Fruit fly (Drosophila melanogaster) whole organism, embryonic: Measurements from ENCODE around the gene Osi17.

Experiments used
- ATbp ChIP-seq: fragments of 200-800 bp; sonication (Bioruptor generic); optimal IDR thresholded peaks from 2 replicates; lab custom pipeline; 2017; ENCODE audit warnings: missing biosample characterization, mild to moderate bottlenecking, missing genetic modification characterization, missing genetic modification reagents
- Abd-B ChIP-seq: fragments of 200-800 bp; sonication (Bioruptor generic); optimal IDR thresholded peaks from 2 replicates; lab custom pipeline; 2018; ENCODE audit warnings: missing biosample characterization, mild to moderate bottlenecking, missing genetic modification characterization, moderate library complexity
- Bteb2 ChIP-seq: fragments of 200-800 bp; sonication (Bioruptor generic); optimal IDR thresholded peaks from 2 replicates; lab custom pipeline; 2016; ENCODE audit warnings: missing biosample characterization, missing genetic modification characterization
- C15 ChIP-seq: fragments of 200-800 bp; sonication (Bioruptor generic); IDR thresholded peaks from 3 replicates; pipeline ENCODE4 v1.3.6; 2022; ENCODE audit warnings: missing biosample characterization, missing genetic modification characterization
- CG10565 ChIP-seq: fragments of 200-800 bp; sonication (Bioruptor generic); optimal IDR thresholded peaks from 3 replicates; lab custom pipeline; 2016; ENCODE audit warnings: missing biosample characterization, mild to moderate bottlenecking, missing genetic modification characterization
- CG12104 ChIP-seq: fragments of 200-800 bp; sonication (Bioruptor generic); optimal IDR thresholded peaks from 3 replicates; lab custom pipeline; 2016; ENCODE audit warnings: missing biosample characterization, missing genetic modification characterization
- CG13287 ChIP-seq: fragments of 200-800 bp; sonication (Bioruptor generic); IDR thresholded peaks from 2 replicates; pipeline ENCODE4 v1.3.6; 2022; ENCODE audit warnings: missing biosample characterization, missing genetic modification characterization; ENCODE audit not compliant: partially characterized antibody
- CG14050 ChIP-seq: fragments of 200-800 bp; sonication (Bioruptor generic); IDR thresholded peaks from 3 replicates; pipeline ENCODE4 v1.3.6; 2022; ENCODE audit warnings: missing biosample characterization, missing genetic modification characterization
- CG14441 ChIP-seq: fragments of 200-800 bp; sonication (Bioruptor generic); IDR thresholded peaks from 2 replicates; pipeline ENCODE4 v1.3.6; 2022; ENCODE audit warnings: missing biosample characterization, missing genetic modification characterization
- CG15514 ChIP-seq: fragments of 200-800 bp; sonication (Bioruptor generic); optimal IDR thresholded peaks from 3 replicates; lab custom pipeline; 2017; ENCODE audit warnings: missing biosample characterization, missing genetic modification characterization, mild to moderate bottlenecking, moderate library complexity, missing genetic modification reagents
- CG15601 ChIP-seq: fragments of 200-800 bp; sonication (Bioruptor generic); optimal IDR thresholded peaks from 3 replicates; lab custom pipeline; 2019; ENCODE audit warnings: missing biosample characterization, mild to moderate bottlenecking, missing genetic modification characterization, moderate library complexity
- CG17385 ChIP-seq: fragments of 200-800 bp; sonication (Bioruptor generic); optimal IDR thresholded peaks from 3 replicates; lab custom pipeline; 2018; ENCODE audit warnings: missing biosample characterization, mild to moderate bottlenecking, missing genetic modification characterization
- CG1792 ChIP-seq: fragments of 200-800 bp; sonication (Bioruptor generic); optimal IDR thresholded peaks from 2 replicates; lab custom pipeline; 2016; ENCODE audit warnings: missing biosample characterization, missing genetic modification characterization
- CG18764 ChIP-seq: fragments of 200-800 bp; sonication (Bioruptor generic); optimal IDR thresholded peaks from 3 replicates; lab custom pipeline; 2016; ENCODE audit warnings: missing biosample characterization, missing genetic modification characterization
- CG2678 ChIP-seq: fragments of 200-800 bp; sonication (Bioruptor generic); optimal IDR thresholded peaks from 3 replicates; lab custom pipeline; 2019; ENCODE audit warnings: missing biosample characterization, mild to moderate bottlenecking, missing genetic modification characterization, moderate library complexity
- CG3838 ChIP-seq: fragments of 200-800 bp; sonication (Bioruptor generic); optimal IDR thresholded peaks from 3 replicates; lab custom pipeline; 2016; ENCODE audit warnings: missing biosample characterization, missing genetic modification characterization
- CG4360 ChIP-seq: fragments of 200-800 bp; sonication (Bioruptor generic); IDR thresholded peaks from 2 replicates; pipeline ENCODE4 v1.3.6; 2022; ENCODE audit warnings: missing biosample characterization, missing genetic modification characterization
- CG6254 ChIP-seq: fragments of 200-800 bp; sonication (Bioruptor generic); optimal IDR thresholded peaks from 3 replicates; lab custom pipeline; 2017; ENCODE audit warnings: mild to moderate bottlenecking, missing biosample characterization, missing genetic modification reagents, missing genetic modification characterization
- CG6689 ChIP-seq: fragments of 200-800 bp; sonication (Bioruptor generic); IDR thresholded peaks from 2 replicates; pipeline ENCODE4 v1.3.6; 2022; ENCODE audit warnings: missing biosample characterization, missing genetic modification characterization
- CG8388 ChIP-seq: fragments of 200-800 bp; sonication (Bioruptor generic); optimal IDR thresholded peaks from 2 replicates; lab custom pipeline; 2019; ENCODE audit warnings: missing biosample characterization, mild to moderate bottlenecking, missing genetic modification characterization, moderate library complexity
- CG9215 ChIP-seq: fragments of 200-800 bp; sonication (Bioruptor generic); IDR thresholded peaks from 2 replicates; pipeline ENCODE4 v1.3.6; 2022; ENCODE audit warnings: missing biosample characterization, missing genetic modification characterization
- CG9876 ChIP-seq: fragments of 200-800 bp; sonication (Bioruptor generic); optimal IDR thresholded peaks from 2 replicates; lab custom pipeline; 2016; ENCODE audit warnings: missing biosample characterization, missing genetic modification characterization
- CHES-1-like ChIP-seq: fragments of 200-800 bp; sonication (Bioruptor generic); optimal IDR thresholded peaks from 2 replicates; lab custom pipeline; 2016; ENCODE audit warnings: missing biosample characterization, missing genetic modification characterization
- CrebB ChIP-seq: fragments of 200-800 bp; sonication (Bioruptor generic); optimal IDR thresholded peaks from 3 replicates; lab custom pipeline; 2018; ENCODE audit warnings: missing biosample characterization, mild to moderate bottlenecking, missing genetic modification characterization
- Dbx ChIP-seq: fragments of 200-800 bp; sonication (Bioruptor generic); IDR thresholded peaks from 3 replicates; pipeline ENCODE4 v1.3.6; 2022; ENCODE audit warnings: missing biosample characterization, missing genetic modification characterization
- Dp ChIP-seq: fragments of 200-800 bp; sonication (Bioruptor generic); optimal IDR thresholded peaks from 2 replicates; lab custom pipeline; 2018; ENCODE audit warnings: missing biosample characterization, mild to moderate bottlenecking, missing genetic modification characterization, moderate library complexity
- ERR ChIP-seq: fragments of 200-800 bp; sonication (Bioruptor generic); optimal IDR thresholded peaks from 2 replicates; lab custom pipeline; 2016; ENCODE audit warnings: missing biosample characterization, missing genetic modification characterization
- Eip74EF ChIP-seq, 2 experiments: fragments of 200-800 bp in 1 of 2; fragments of >200 bp in 1 of 2; sonication (Bioruptor generic) in 1 of 2; optimal IDR thresholded peaks; 2 replicates each; lab custom pipeline; 2017 to 2019; ENCODE audit warnings: missing biosample characterization in 2 of 2, missing genetic modification characterization in 2 of 2, mild to moderate bottlenecking in 1 of 2, moderate library complexity in 1 of 2
- GATAe ChIP-seq: fragments of 200-800 bp; sonication (Bioruptor generic); conservative IDR thresholded peaks from 2 replicates; pipeline ENCODE4 v1.3.6; 2022; ENCODE audit warnings: missing biosample characterization, missing genetic modification characterization
- Gsc ChIP-seq: fragments of 200-800 bp; sonication (Bioruptor generic); IDR thresholded peaks from 2 replicates; pipeline ENCODE4 v1.3.6; 2022; ENCODE audit warnings: missing biosample characterization, missing genetic modification characterization
- H15 ChIP-seq: fragments of 200-800 bp; sonication (Bioruptor generic); IDR thresholded peaks from 3 replicates; pipeline ENCODE4 v1.3.6; 2022; ENCODE audit warnings: missing biosample characterization, missing genetic modification characterization
- Hr3 ChIP-seq: fragments of 200-800 bp; sonication (Bioruptor generic); optimal IDR thresholded peaks from 3 replicates; lab custom pipeline; 2016; ENCODE audit warnings: missing biosample characterization, missing genetic modification characterization
- MBD-R2 ChIP-seq: fragments of 200-800 bp; sonication (Bioruptor generic); IDR thresholded peaks from 2 replicates; pipeline ENCODE4 v1.3.6; 2022; ENCODE audit warnings: missing biosample characterization, missing genetic modification characterization
- Med ChIP-seq: fragments of 200-800 bp; sonication (Bioruptor generic); peaks from one replicate; lab custom pipeline; 2016; ENCODE audit warnings: missing biosample characterization, missing genetic modification characterization, mild to moderate bottlenecking, inconsistent platforms, moderate library complexity
- Mes4 ChIP-seq: fragments of 200-800 bp; sonication (Bioruptor generic); optimal IDR thresholded peaks from 2 replicates; lab custom pipeline; 2016; ENCODE audit warnings: missing biosample characterization, missing genetic modification characterization
- Optix ChIP-seq: fragments of 200-800 bp; sonication (Bioruptor generic); IDR thresholded peaks from 3 replicates; pipeline ENCODE4 v1.3.6; 2022; ENCODE audit warnings: missing biosample characterization, missing genetic modification characterization
- Poxn ChIP-seq: fragments of 200-800 bp; sonication (Bioruptor generic); IDR thresholded peaks from 2 replicates; pipeline ENCODE4 v1.3.6; 2022; ENCODE audit warnings: missing biosample characterization, missing genetic modification characterization
- Side ChIP-seq: fragments of 200-800 bp; sonication (Bioruptor generic); optimal IDR thresholded peaks from 2 replicates; lab custom pipeline; 2016; ENCODE audit warnings: missing biosample characterization, missing genetic modification characterization
- Stat92E ChIP-seq, 3 experiments: fragments of >200 bp in 2 of 3; fragments of 200-800 bp in 1 of 3; sonication (Bioruptor generic) in 1 of 3; optimal IDR thresholded peaks; 2 replicates each; lab custom pipeline; 2017 to 2019; ENCODE audit warnings: missing biosample characterization in 3 of 3, missing genetic modification characterization in 3 of 3, mild to moderate bottlenecking in 1 of 3, moderate library complexity in 1 of 3
- Xrp1 ChIP-seq: fragments of 200-800 bp; sonication (Bioruptor generic); IDR thresholded peaks from 2 replicates; pipeline ENCODE4 v1.3.6; 2022; ENCODE audit warnings: missing biosample characterization, missing genetic modification characterization
- bsh ChIP-seq, 2 experiments: fragments of 200-800 bp; sonication (Bioruptor generic); optimal IDR thresholded peaks; 2 replicates each; lab custom pipeline; 2017 to 2018; ENCODE audit warnings: mild to moderate bottlenecking in 2 of 2, missing biosample characterization in 2 of 2, missing genetic modification characterization in 2 of 2, moderate library complexity in 1 of 2
- esg ChIP-seq: fragments of 200-800 bp; sonication (Bioruptor generic); conservative IDR thresholded peaks from 2 replicates; pipeline ENCODE4 v1.3.6; 2022; ENCODE audit warnings: missing biosample characterization, missing genetic modification characterization
- gem ChIP-seq: fragments of 200-800 bp; sonication (Bioruptor generic); optimal IDR thresholded peaks from 2 replicates; lab custom pipeline; 2019; ENCODE audit warnings: missing biosample characterization, mild to moderate bottlenecking, missing genetic modification characterization, moderate library complexity
- hth ChIP-seq: fragments of >200 bp; optimal IDR thresholded peaks from 2 replicates; lab custom pipeline; 2017; ENCODE audit warnings: inconsistent platforms
- jigr1 ChIP-seq: fragments of 200-800 bp; sonication (Bioruptor generic); IDR thresholded peaks from 3 replicates; pipeline ENCODE4 v1.3.6; 2022; ENCODE audit warnings: missing biosample characterization, missing genetic modification characterization
- mirr ChIP-seq: fragments of 200-800 bp; sonication (Bioruptor generic); optimal IDR thresholded peaks from 3 replicates; lab custom pipeline; 2018; ENCODE audit warnings: missing biosample characterization, mild to moderate bottlenecking, missing genetic modification characterization
- nerfin-1 ChIP-seq: fragments of 200-800 bp; sonication (Bioruptor generic); optimal IDR thresholded peaks from 3 replicates; lab custom pipeline; 2019; ENCODE audit warnings: missing biosample characterization, mild to moderate bottlenecking, missing genetic modification characterization, moderate library complexity
- oc ChIP-seq: fragments of 200-800 bp; sonication (Bioruptor generic); optimal IDR thresholded peaks from 2 replicates; lab custom pipeline; 2018; ENCODE audit warnings: missing biosample characterization, mild to moderate bottlenecking, missing genetic modification characterization, moderate library complexity
- pnt ChIP-seq: fragments of 200-800 bp; sonication (Bioruptor generic); optimal IDR thresholded peaks from 3 replicates; lab custom pipeline; 2016; ENCODE audit warnings: missing biosample characterization, missing genetic modification characterization
- row ChIP-seq: fragments of 200-800 bp; sonication (Bioruptor generic); IDR thresholded peaks from 3 replicates; pipeline ENCODE4 v1.3.6; 2022; ENCODE audit warnings: missing biosample characterization, missing genetic modification characterization
- so ChIP-seq: fragments of 200-800 bp; sonication (Bioruptor generic); IDR thresholded peaks from 3 replicates; pipeline ENCODE4 v1.3.6; 2022; ENCODE audit warnings: missing biosample characterization, missing genetic modification characterization
- tx ChIP-seq: fragments of 200-800 bp; sonication (Bioruptor generic); optimal IDR thresholded peaks from 2 replicates; lab custom pipeline; 2016; ENCODE audit warnings: missing biosample characterization, missing genetic modification characterization

Osi17 gene

DNA sequence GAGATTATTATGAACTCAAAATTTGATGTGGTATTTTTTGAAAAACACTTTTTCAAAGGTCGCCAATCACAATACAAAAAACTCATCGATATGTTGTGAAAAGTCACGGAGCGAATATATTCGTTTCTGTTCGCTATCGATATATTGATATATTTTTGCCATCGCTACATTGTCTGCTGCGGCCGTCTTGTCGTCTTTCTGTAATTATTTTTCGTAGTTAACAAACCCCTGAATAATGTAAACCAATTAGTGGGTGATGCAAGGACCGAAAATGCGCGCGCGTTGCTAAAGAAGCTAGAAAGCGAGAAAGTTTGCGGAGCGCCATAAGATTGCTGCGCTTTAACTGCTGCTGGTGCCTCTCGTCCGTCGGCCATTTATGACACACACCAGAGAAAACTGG, 39.2 kb downstream of the Osi17 start, which contains the start of gene Pak (continued):
- peak; percentile 12 for TF ChIP-seq Abd-B (GFP tag; lab: Kevin White, UChicago)
- TF ChIP-seq nerfin-1 = no peak
- no peak for TF ChIP-seq tx
- TF ChIP-seq ERR (GFP tag; lab: Kevin White, UChicago) = no peak
- no peak for TF ChIP-seq Hr3 (GFP tag; lab: Kevin White, UChicago)
- TF ChIP-seq mirr (GFP tag; lab: Kevin White, UChicago) = no peak
- TF ChIP-seq CG17385 (GFP tag; lab: Kevin White, UChicago) = no peak
- TF ChIP-seq esg = no peak
- no peak for TF ChIP-seq CG8388
- TF ChIP-seq C15 (GFP tag; lab: Robert Waterston, UW) = no peak
- TF ChIP-seq CG14050 = no peak
- TF ChIP-seq Med = peak; percentile 59
- no peak for TF ChIP-seq Eip74EF (GFP tag; optimal IDR thresholded peaks at IDR 0.05; lab: Kevin White, UChicago)
- no peak for TF ChIP-seq CrebB (tag; lab: Kevin White, UChicago)
- no peak for TF ChIP-seq CG6254 (GFP tag; lab: Kevin White, UChicago)
- no peak for TF ChIP-seq CG9215
- TF ChIP-seq pnt (GFP tag; lab: Kevin White, UChicago) = no peak
- TF ChIP-seq Dbx (GFP tag; lab: Robert Waterston, UW) = no peak
- TF ChIP-seq CG3838 = no peak
- peak; percentile 58 for TF ChIP-seq CG15514 (GFP tag; lab: Kevin White, UChicago)
- TF ChIP-seq Xrp1 (GFP tag; lab: Robert Waterston, UW) = no peak
- TF ChIP-seq jigr1 = no peak
- TF ChIP-seq Mes4 (GFP tag; lab: Kevin White, UChicago) = no peak
- TF ChIP-seq CG4360 (GFP tag; lab: Robert Waterston, UW) = no peak
- no peak for TF ChIP-seq Optix
- no peak for TF ChIP-seq CG9876 (GFP tag; lab: Kevin White, UChicago)
- TF ChIP-seq bsh (GFP tag; optimal IDR thresholded peaks at IDR 0.05; lab: Kevin White, UChicago) = no peak
- TF ChIP-seq Poxn (GFP tag; lab: Robert Waterston, UW) = no peak
- TF ChIP-seq CG13287 (GFP tag; lab: Robert Waterston, UW) = peak; percentile 95
- TF ChIP-seq CG14441 = no peak
- TF ChIP-seq Bteb2 (GFP tag; lab: Kevin White, UChicago) = no peak
- peak; percentile 11 for TF ChIP-seq CHES-1-like (GFP tag; lab: Kevin White, UChicago)
- TF ChIP-seq CG10565 (GFP tag; lab: Kevin White, UChicago) = no peak
- peak; percentile 64 for TF ChIP-seq Dp (GFP tag; lab: Kevin White, UChicago)
- TF ChIP-seq oc (tag; lab: Kevin White, UChicago) = no peak
- peak; percentile 72 for TF ChIP-seq MBD-R2
- no peak for TF ChIP-seq Gsc (GFP tag; lab: Robert Waterston, UW)
- TF ChIP-seq CG15601 (tag; lab: Kevin White, UChicago) = peak; percentile 3
- TF ChIP-seq CG18764 (GFP tag; lab: Kevin White, UChicago) = no peak
- no peak for TF ChIP-seq hth (lab: Kevin White, UChicago)
- TF ChIP-seq GATAe (GFP tag; lab: Robert Waterston, UW) = no peak
- TF ChIP-seq CG2678 = no peak
- peak; percentile 46 for TF ChIP-seq gem (tag; lab: Kevin White, UChicago)
- no peak for TF ChIP-seq Side
- no peak for TF ChIP-seq ATbp (GFP tag; lab: Kevin White, UChicago)
- no peak for TF ChIP-seq CG1792 (GFP tag; lab: Kevin White, UChicago)
- no peak for TF ChIP-seq CG6689 (GFP tag; lab: Robert Waterston, UW)
- TF ChIP-seq Stat92E (GFP tag; optimal IDR thresholded peaks at IDR 0.05; lab: Kevin White, UChicago) = no peak
- TF ChIP-seq H15 (GFP tag; lab: Robert Waterston, UW) = no peak
- peak; percentile 74 for TF ChIP-seq row (GFP tag; lab: Robert Waterston, UW)
- no peak for TF ChIP-seq so (GFP tag; lab: Robert Waterston, UW)
- no peak for TF ChIP-seq CG12104
